Worm (Caenorhabditis elegans): ENCODE results near the gene B0496.11.
A peak's percentile ranks its signal among the peaks of the same experiment; 100 is the strongest.

Gene B0496.11

DNA sequence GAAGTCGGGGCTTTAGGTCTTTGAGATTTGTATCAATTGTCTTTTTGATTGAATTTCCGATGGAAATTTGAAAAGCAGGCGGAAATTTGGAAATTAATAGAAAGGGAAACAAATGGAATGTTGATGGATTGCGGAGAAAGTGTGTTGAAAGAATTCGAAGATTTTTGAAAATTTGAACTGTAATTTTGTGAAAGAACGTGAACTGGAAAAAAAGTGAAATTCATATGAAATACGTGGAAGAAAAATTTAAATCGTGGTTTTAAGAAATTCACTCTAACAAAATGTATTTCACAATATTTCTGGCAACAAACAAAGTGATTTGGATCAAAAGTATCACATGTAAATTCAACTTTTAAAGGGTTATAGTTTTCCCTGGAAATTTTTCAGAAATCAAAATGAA lies 12.2 kb upstream of the B0496.11 start, which contains the start of gene B0496.1:
TSS of gene B0496.1 (plus strand) at position 301 of the 400 bp plus-strand sequence.
- TF ChIP-seq ceh-36 (tag; optimal IDR thresholded peaks at IDR 0.05): no peak
- no peak for TF ChIP-seq pes-1 (GFP tag; IDR thresholded peaks at IDR 0.05)
- TF ChIP-seq hmbx-1 (tag; optimal IDR thresholded peaks at IDR 0.05): no peak
- TF ChIP-seq flt-1 (GFP tag; IDR thresholded peaks at IDR 0.05): no peak
- no peak for TF ChIP-seq ama-1 (optimal IDR thresholded peaks at IDR 0.05)
- TF ChIP-seq scrt-1 (GFP tag; IDR thresholded peaks at IDR 0.05): no peak
- TF ChIP-seq ets-7 (tag; optimal IDR thresholded peaks at IDR 0.05): no peak
- TF ChIP-seq hnd-1 (tag; optimal IDR thresholded peaks at IDR 0.05): no peak
- TF ChIP-seq aly-1 (tag; optimal IDR thresholded peaks at IDR 0.05): no peak
- no peak for TF ChIP-seq F13C5.2 (tag; optimal IDR thresholded peaks at IDR 0.05)

DNA sequence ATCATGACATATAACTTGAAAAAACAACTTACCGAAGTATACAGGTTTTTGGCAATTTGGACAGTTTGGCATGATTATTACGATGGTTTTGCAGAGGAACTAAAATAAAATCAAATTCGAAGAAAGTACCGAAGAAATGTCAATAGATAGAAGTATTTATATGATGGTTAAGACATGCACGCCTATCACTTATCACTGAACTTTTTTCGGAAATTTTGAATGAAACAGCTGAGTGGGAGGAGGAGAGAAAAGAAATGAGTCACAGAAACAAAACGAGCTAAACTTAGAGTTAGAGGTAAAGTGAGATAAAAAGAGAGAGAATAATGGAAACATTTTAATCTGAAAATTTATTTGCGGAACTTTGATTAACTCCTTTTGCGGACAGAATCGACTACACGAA lies 11.5 kb upstream of the B0496.11 start, which contains the start of gene valv-1:
TSS of gene valv-1 (minus strand) at position 101 of the 400 bp plus-strand sequence.
- no peak for TF ChIP-seq F13C5.2 (tag; optimal IDR thresholded peaks at IDR 0.05)
- TF ChIP-seq sea-1 (GFP tag; conservative IDR thresholded peaks at IDR 0.05): no peak
- TF ChIP-seq hmbx-1 (tag; optimal IDR thresholded peaks at IDR 0.05): no peak
- no peak for TF ChIP-seq flt-1 (GFP tag; IDR thresholded peaks at IDR 0.05)
- no peak for TF ChIP-seq ama-1 (optimal IDR thresholded peaks at IDR 0.05)
- no peak for TF ChIP-seq hmg-4 (GFP tag; optimal IDR thresholded peaks at IDR 0.05)
- TF ChIP-seq pes-1 (GFP tag; IDR thresholded peaks at IDR 0.05): no peak

DNA sequence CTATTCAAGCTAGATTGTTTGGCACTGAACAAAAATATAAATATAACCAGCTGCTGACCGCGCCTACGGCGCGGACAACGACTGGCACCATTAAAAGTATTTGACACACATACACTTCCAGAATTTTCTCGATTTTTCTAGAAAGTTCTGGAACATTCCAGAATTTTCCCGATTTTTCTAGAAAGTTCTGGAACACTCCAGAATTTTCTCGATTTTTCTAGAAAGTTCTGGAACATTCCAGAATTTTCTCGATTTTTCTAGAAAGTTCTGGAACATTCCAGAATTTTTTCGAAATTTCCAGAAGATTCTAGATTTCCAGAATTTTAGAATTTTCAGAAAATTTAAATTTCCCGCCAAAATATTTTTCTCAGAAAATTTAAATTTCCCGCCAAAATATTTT lies 7.2 kb upstream of the B0496.11 start:
- peak; percentile 33; the same call in 1 of the 2 replicates for TF ChIP-seq flt-1 (GFP tag; IDR thresholded peaks at IDR 0.05)
- peak; percentile 53 for TF ChIP-seq pes-1 (GFP tag; IDR thresholded peaks at IDR 0.05)

DNA sequence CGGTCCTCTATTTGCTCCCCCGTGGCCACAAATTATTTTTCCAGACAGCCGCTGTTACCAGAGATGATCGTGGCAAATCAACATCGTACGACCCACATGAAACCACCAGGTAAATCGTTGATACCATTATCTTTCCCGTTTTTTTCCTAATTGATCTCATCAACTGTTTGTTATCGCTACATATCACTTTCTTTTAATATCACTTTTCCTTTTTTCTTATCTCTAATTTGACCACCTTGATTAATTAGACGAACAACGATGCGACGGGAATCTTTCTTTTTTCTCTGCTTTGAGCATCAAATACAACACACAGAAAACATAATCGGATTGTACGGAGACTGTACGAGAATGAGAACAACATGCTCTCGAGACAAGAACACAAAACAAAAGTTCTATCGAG lies 6.5 kb upstream of the B0496.11 start:
- no peak for TF ChIP-seq sea-1 (GFP tag; conservative IDR thresholded peaks at IDR 0.05)
- TF ChIP-seq aly-1 (tag; optimal IDR thresholded peaks at IDR 0.05): no peak
- TF ChIP-seq ama-1 (optimal IDR thresholded peaks at IDR 0.05): no peak

DNA sequence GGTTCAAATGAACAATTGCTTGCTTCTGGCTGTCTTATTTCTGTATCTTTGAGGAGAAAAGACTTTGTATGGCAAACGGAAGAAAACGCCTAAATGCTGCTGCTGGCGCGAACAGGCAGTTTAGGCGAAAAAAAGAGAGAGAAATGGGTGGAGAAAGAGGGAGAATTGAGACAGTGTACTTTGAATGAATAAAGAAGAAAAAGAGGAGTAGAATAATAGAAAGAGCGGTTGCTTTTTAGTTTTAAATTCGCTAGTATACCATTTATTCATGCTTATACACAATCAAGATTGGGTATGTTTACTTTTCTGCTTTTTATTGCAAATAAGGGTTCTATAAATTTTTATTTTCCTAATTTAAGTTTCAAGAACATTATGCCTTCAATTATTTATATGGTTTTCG lies 5.6 kb upstream of the B0496.11 start:
- TF ChIP-seq aly-1 (tag; optimal IDR thresholded peaks at IDR 0.05): no peak
- TF ChIP-seq tbx-37 (GFP tag; conservative IDR thresholded peaks at IDR 0.05): no peak
- no peak for TF ChIP-seq hmg-4 (GFP tag; optimal IDR thresholded peaks at IDR 0.05)
- TF ChIP-seq F13C5.2 (tag; optimal IDR thresholded peaks at IDR 0.05): no peak
- no peak for TF ChIP-seq ceh-36 (tag; optimal IDR thresholded peaks at IDR 0.05)
- no peak for TF ChIP-seq flt-1 (GFP tag; IDR thresholded peaks at IDR 0.05)
- no peak for TF ChIP-seq B0310.2 (tag; optimal IDR thresholded peaks at IDR 0.05)
- TF ChIP-seq tbx-11 (GFP tag; IDR thresholded peaks at IDR 0.05): no peak
- TF ChIP-seq scrt-1 (GFP tag; IDR thresholded peaks at IDR 0.05): no peak
- TF ChIP-seq hmbx-1 (tag; optimal IDR thresholded peaks at IDR 0.05): no peak
- no peak for TF ChIP-seq ets-7 (tag; optimal IDR thresholded peaks at IDR 0.05)
- TF ChIP-seq sea-1 (GFP tag; conservative IDR thresholded peaks at IDR 0.05): no peak
- no peak for TF ChIP-seq hnd-1 (tag; optimal IDR thresholded peaks at IDR 0.05)
- no peak for TF ChIP-seq ama-1 (optimal IDR thresholded peaks at IDR 0.05)
- no peak for TF ChIP-seq ceh-13 (GFP tag; optimal IDR thresholded peaks at IDR 0.05)
- no peak for TF ChIP-seq pes-1 (GFP tag; IDR thresholded peaks at IDR 0.05)
- TF ChIP-seq tra-4 (tag; optimal IDR thresholded peaks at IDR 0.05): no peak

DNA sequence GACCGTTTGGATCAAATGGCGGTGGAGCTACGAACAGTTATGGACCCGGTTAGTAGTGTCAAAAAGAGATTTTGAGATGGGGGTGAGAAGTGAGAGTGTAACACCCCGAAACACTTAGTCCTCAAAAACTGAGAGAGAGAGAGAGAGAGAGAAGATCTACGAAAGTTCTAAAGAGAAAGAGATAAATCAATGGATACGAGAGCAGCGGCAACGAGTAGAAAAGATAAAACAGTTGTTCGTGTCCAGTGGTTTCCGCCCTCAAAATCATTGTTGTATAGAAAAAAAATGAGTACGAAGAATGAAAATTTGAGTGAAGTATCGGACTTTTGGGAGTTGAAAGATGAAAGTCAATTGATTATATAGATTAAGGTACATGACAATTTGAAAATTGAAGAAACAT lies 4.8 kb downstream of the B0496.11 start:
- no peak for TF ChIP-seq hnd-1 (tag; optimal IDR thresholded peaks at IDR 0.05)
- no peak for TF ChIP-seq ceh-36 (tag; optimal IDR thresholded peaks at IDR 0.05)
- no peak for TF ChIP-seq ama-1 (optimal IDR thresholded peaks at IDR 0.05)
- no peak for TF ChIP-seq pes-1 (GFP tag; IDR thresholded peaks at IDR 0.05)
- no peak for TF ChIP-seq ceh-13 (GFP tag; optimal IDR thresholded peaks at IDR 0.05)
- no peak for TF ChIP-seq flt-1 (GFP tag; IDR thresholded peaks at IDR 0.05)
- TF ChIP-seq tbx-11 (GFP tag; IDR thresholded peaks at IDR 0.05): no peak
- no peak for TF ChIP-seq tra-4 (tag; optimal IDR thresholded peaks at IDR 0.05)
- no peak for TF ChIP-seq tbx-37 (GFP tag; conservative IDR thresholded peaks at IDR 0.05)
- no peak for TF ChIP-seq hmbx-1 (tag; optimal IDR thresholded peaks at IDR 0.05)

DNA sequence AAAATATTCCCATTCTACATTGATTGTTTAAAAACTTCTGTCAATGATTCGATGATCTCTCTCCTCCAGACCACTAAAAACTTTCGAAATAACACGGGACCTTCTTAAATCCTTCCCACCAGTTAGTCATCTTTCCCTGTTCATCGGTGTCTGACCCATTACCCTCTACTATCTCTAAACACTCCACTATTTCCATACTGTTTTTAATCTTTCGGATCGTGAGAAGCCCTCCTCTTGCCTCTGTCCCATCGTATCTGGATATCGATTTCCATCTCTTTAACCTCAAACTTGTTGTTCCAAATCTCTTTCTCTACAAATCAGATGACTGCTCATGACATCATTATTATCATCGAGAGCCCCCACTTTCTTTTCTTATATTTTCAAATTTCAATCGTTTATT lies 5.4 kb downstream of the B0496.11 start:
- TF ChIP-seq ama-1 (optimal IDR thresholded peaks at IDR 0.05): no peak
- TF ChIP-seq hnd-1 (tag; optimal IDR thresholded peaks at IDR 0.05): no peak
- no peak for TF ChIP-seq F13C5.2 (tag; optimal IDR thresholded peaks at IDR 0.05)
- TF ChIP-seq sea-1 (GFP tag; conservative IDR thresholded peaks at IDR 0.05): no peak
- TF ChIP-seq ets-7 (tag; optimal IDR thresholded peaks at IDR 0.05): no peak
- no peak for TF ChIP-seq aly-1 (tag; optimal IDR thresholded peaks at IDR 0.05)
- no peak for TF ChIP-seq B0310.2 (tag; optimal IDR thresholded peaks at IDR 0.05)
- TF ChIP-seq pes-1 (GFP tag; IDR thresholded peaks at IDR 0.05): no peak
- no peak for TF ChIP-seq ceh-13 (GFP tag; optimal IDR thresholded peaks at IDR 0.05)
- TF ChIP-seq tbx-37 (GFP tag; conservative IDR thresholded peaks at IDR 0.05): no peak
- no peak for TF ChIP-seq tbx-11 (GFP tag; IDR thresholded peaks at IDR 0.05)
- TF ChIP-seq flt-1 (GFP tag; IDR thresholded peaks at IDR 0.05): no peak
- TF ChIP-seq hmg-4 (GFP tag; optimal IDR thresholded peaks at IDR 0.05): no peak
- no peak for TF ChIP-seq scrt-1 (GFP tag; IDR thresholded peaks at IDR 0.05)

DNA sequence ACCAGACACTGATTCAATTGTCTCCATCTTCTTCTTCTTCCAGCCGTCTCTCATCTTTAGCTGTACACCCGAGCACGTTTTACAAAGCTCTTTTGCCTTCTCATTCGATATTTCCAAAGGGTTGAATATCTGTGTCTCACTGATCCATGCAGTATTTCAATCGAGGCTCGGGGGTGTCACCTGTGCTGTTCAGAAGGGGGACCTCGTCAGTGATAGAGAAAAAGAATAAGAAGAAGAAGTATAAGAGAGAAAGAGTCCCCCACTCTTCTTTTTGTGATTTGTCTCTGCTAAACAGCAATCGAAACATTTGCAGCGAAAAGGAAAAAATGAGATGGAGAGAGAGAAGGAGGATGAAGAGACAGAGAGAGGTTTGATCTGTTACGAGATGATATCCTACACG lies 7.7 kb downstream of the B0496.11 start:
- TF ChIP-seq hnd-1 (tag; optimal IDR thresholded peaks at IDR 0.05) (no peak), sea-1 (GFP tag; conservative IDR thresholded peaks at IDR 0.05) (no peak), tra-4 (tag; optimal IDR thresholded peaks at IDR 0.05) (no peak), flt-1 (GFP tag; IDR thresholded peaks at IDR 0.05) (no peak), ceh-36 (tag; optimal IDR thresholded peaks at IDR 0.05) (no peak), ceh-13 (GFP tag; optimal IDR thresholded peaks at IDR 0.05) (no peak), hmbx-1 (tag; optimal IDR thresholded peaks at IDR 0.05) (no peak), hmg-4 (GFP tag; optimal IDR thresholded peaks at IDR 0.05) (no peak), F13C5.2 (tag; optimal IDR thresholded peaks at IDR 0.05) (no peak), tbx-11 (GFP tag; IDR thresholded peaks at IDR 0.05) (no peak), aly-1 (tag; optimal IDR thresholded peaks at IDR 0.05) (no peak), scrt-1 (GFP tag; IDR thresholded peaks at IDR 0.05) (no peak), pes-1 (GFP tag; IDR thresholded peaks at IDR 0.05) (no peak), tbx-37 (GFP tag; conservative IDR thresholded peaks at IDR 0.05) (no peak)

Measured in whole organism, early embryonic.